Worm (Caenorhabditis elegans): ENCODE measurements around the gene lin-8.

DNA sequence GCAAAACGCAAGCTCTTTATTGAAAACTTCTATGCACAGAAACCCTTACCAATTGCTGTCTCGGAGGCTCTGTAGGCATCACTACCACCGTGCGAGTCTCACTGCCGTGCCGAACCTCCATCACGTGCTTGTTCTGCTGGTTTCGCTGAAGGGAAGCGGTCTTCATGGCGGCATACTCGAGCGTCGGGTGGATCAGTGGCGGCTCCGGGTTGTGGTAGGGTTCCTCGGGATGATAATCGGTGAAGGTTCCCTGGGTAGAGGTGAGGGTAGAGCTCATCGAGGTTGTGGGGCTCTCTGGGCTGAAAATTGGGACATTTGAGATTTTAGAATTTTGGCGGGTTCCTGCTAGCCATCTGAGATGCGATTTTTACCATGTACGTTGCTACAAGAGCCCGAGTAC is 3.8 kb upstream of the lin-8 start:
- TF ChIP-seq ceh-58 (GFP tag; IDR thresholded peaks at IDR 0.05): no peak
- TF ChIP-seq nhr-90 (tag; optimal IDR thresholded peaks at IDR 0.05): no peak
- TF ChIP-seq hlh-12 (tag; optimal IDR thresholded peaks at IDR 0.05): no peak
- TF ChIP-seq Y95B8A.8 (GFP tag; IDR thresholded peaks at IDR 0.05): no peak
- no peak for TF ChIP-seq nhr-179 (tag; optimal IDR thresholded peaks at IDR 0.05)
